Fruit fly (Drosophila melanogaster): Measurements from ENCODE around the gene Pyroxd1.

Pyroxd1 gene

DNA sequence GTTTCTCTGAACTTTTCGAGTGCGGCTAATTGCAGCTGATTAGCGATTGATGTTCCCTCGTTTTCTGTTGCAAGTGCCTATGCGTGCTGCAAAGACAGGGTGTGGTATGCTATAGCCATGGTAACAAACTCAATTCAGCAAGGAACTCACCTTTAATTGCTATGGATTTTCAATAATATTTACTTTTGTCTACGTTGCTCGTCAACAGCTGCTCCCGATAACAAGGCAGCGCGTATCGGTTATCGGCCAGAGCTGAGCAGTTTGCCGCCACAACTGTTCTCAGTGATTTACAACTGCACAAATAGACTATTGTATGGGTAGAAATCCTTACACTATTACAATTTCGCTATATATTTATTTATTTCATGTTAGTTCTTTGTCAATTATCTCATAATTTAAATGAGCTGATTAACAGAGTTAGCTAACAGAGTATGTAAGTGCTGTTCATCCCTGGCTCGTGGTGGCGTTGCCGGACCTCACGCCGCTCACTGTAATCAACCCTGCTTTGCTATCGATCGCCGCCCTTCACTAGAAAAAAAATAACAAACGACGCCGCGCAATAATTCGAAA lies 15.9 kb upstream of the Pyroxd1 start, which contains the start of the genes pr and neb (continued):
- TF ChIP-seq sim (GFP tag; IDR thresholded peaks at IDR 0.05) (no peak), lab (GFP tag; optimal IDR thresholded peaks at IDR 0.05) (peak; percentile 25), Kr (GFP tag; optimal IDR thresholded peaks at IDR 0.05) (no peak), chm (GFP tag; IDR thresholded peaks at IDR 0.05) (peak; percentile 48; the same call in 1 of the 2 replicates), CG13775 (GFP tag; optimal IDR thresholded peaks at IDR 0.05) (peak; percentile 47), lilli (GFP tag; optimal IDR thresholded peaks at IDR 0.05) (peak; percentile 69), Elba2 (GFP tag; optimal IDR thresholded peaks at IDR 0.05) (no peak), Lhr (GFP tag; optimal IDR thresholded peaks at IDR 0.05) (peak; percentile 73), CG17385 (GFP tag; optimal IDR thresholded peaks at IDR 0.05) (peak; percentile 30), E2f1 (GFP tag; IDR thresholded peaks at IDR 0.05) (no peak), salm (tag; optimal IDR thresholded peaks at IDR 0.05) (no peak), schlank (tag; optimal IDR thresholded peaks at IDR 0.05) (no peak), grau (tag; optimal IDR thresholded peaks at IDR 0.05) (peak; percentile 66), Dfd (GFP tag; optimal IDR thresholded peaks at IDR 0.05) (no peak), HLH54F (GFP tag; optimal IDR thresholded peaks at IDR 0.05) (peak; percentile 49), fd102C (GFP tag; optimal IDR thresholded peaks at IDR 0.05) (no peak), Stat92E (GFP tag; optimal IDR thresholded peaks at IDR 0.05) (peak in 1 of 3 experiments; percentile 3), CG30020 (tag; optimal IDR thresholded peaks at IDR 0.05) (peak; percentile 45), CG33213 (GFP tag; optimal IDR thresholded peaks at IDR 0.05) (peak; percentile 49), Sox100B (GFP tag; optimal IDR thresholded peaks at IDR 0.05) (no peak), tna (GFP tag; IDR thresholded peaks at IDR 0.05; ENCODE audit: partially characterized antibody) (no peak), p53 (GFP tag; optimal IDR thresholded peaks at IDR 0.05) (peak; percentile 5), unc-4 (GFP tag; IDR thresholded peaks at IDR 0.05; ENCODE audit: partially characterized antibody) (peak; percentile 44; the same call in 1 of the 2 replicates), CG11696 (GFP tag; IDR thresholded peaks at IDR 0.05) (no peak), lbe (GFP tag; optimal IDR thresholded peaks at IDR 0.05) (peak; percentile 52), vnd (GFP tag; IDR thresholded peaks at IDR 0.05; ENCODE audit: partially characterized antibody) (no peak), CG18262 (tag; optimal IDR thresholded peaks at IDR 0.05) (peak; percentile 24), CG18476 (GFP tag; optimal IDR thresholded peaks at IDR 0.05) (peak; percentile 55), CG15479 (GFP tag; optimal IDR thresholded peaks at IDR 0.05) (no peak), CG14710 (tag; optimal IDR thresholded peaks at IDR 0.05) (peak; percentile 69), Ada2b (GFP tag; IDR thresholded peaks at IDR 0.05) (peak; percentile 77), emc (GFP tag; optimal IDR thresholded peaks at IDR 0.05) (peak; percentile 2), Nf-YB (GFP tag; optimal IDR thresholded peaks at IDR 0.05) (peak; percentile 41), CG9797 (GFP tag; optimal IDR thresholded peaks at IDR 0.05) (peak; percentile 34), B-H1 (GFP tag; IDR thresholded peaks at IDR 0.05) (no peak), CG10462 (GFP tag; optimal IDR thresholded peaks at IDR 0.05) (no peak), CG8089 (GFP tag; optimal IDR thresholded peaks at IDR 0.05) (no peak), MBD-R2 (GFP tag; IDR thresholded peaks at IDR 0.05) (peak; percentile 74), lola (GFP tag; optimal IDR thresholded peaks at IDR 0.05) (peak in 1 of 3 experiments; percentile 55), CG5953 (GFP tag; IDR thresholded peaks at IDR 0.05) (peak; percentile 58; the same call in 1 of the 2 replicates), ci (GFP tag; IDR thresholded peaks at IDR 0.05) (peak; percentile 73), CG13894 (tag; optimal IDR thresholded peaks at IDR 0.05) (no peak), hb (GFP tag; IDR thresholded peaks at IDR 0.05; ENCODE audit: partially characterized antibody) (no peak), Awh (GFP tag; IDR thresholded peaks at IDR 0.05) (no peak), CG8765 (GFP tag; IDR thresholded peaks at IDR 0.05) (no peak), CG1647 (GFP tag; optimal IDR thresholded peaks at IDR 0.05) (peak; percentile 18), wor (GFP tag; IDR thresholded peaks at IDR 0.05) (peak; percentile 43; the same call in 1 of the 2 replicates), CG12744 (GFP tag; optimal IDR thresholded peaks at IDR 0.05) (no peak)
